Fruit fly (Drosophila melanogaster) whole organism, adult: ENCODE measurements around the gene mRpL40.
A peak's percentile ranks its signal among the peaks of the same experiment; 100 is the strongest.

ENCODE experiments used
- CG11617 ChIP-seq: fragments of 200-800 bp; sonication (Bioruptor generic); optimal IDR thresholded peaks from 2 replicates; lab custom pipeline; 2017; ENCODE audit warnings: mild to moderate bottlenecking, missing biosample characterization, missing genetic modification reagents, missing genetic modification characterization
- CG12768 ChIP-seq: fragments of 200-800 bp; sonication (Bioruptor generic); optimal IDR thresholded peaks from 2 replicates; lab custom pipeline; 2017; ENCODE audit warnings: missing biosample characterization, missing genetic modification characterization, mild to moderate bottlenecking, moderate library complexity, missing genetic modification reagents
- CG14711 ChIP-seq: fragments of 200-800 bp; sonication (Bioruptor generic); optimal IDR thresholded peaks from 2 replicates; lab custom pipeline; 2018; ENCODE audit warnings: missing biosample characterization, mild to moderate bottlenecking, missing genetic modification characterization, moderate library complexity
- CG1620 ChIP-seq: fragments of 200-800 bp; sonication (Bioruptor generic); optimal IDR thresholded peaks from 2 replicates; lab custom pipeline; 2016; ENCODE audit warnings: missing biosample characterization, missing genetic modification characterization
- CG33017 ChIP-seq: fragments of 200-800 bp; sonication (Bioruptor generic); optimal IDR thresholded peaks from 2 replicates; lab custom pipeline; 2018; ENCODE audit warnings: missing biosample characterization, mild to moderate bottlenecking, missing genetic modification characterization, moderate library complexity
- CG5204 ChIP-seq: fragments of 200-800 bp; sonication (Bioruptor generic); optimal IDR thresholded peaks from 2 replicates; lab custom pipeline; 2016; ENCODE audit warnings: missing biosample characterization, missing genetic modification characterization
- CG7101 ChIP-seq: fragments of 200-800 bp; sonication (Bioruptor generic); optimal IDR thresholded peaks from 2 replicates; lab custom pipeline; 2018; ENCODE audit warnings: missing biosample characterization, mild to moderate bottlenecking, missing genetic modification characterization, moderate library complexity
- Clk ChIP-seq: fragments of 200-800 bp; sonication (Bioruptor generic); optimal IDR thresholded peaks from 2 replicates; lab custom pipeline; 2017; ENCODE audit warnings: missing biosample characterization, missing genetic modification characterization
- Crg-1 ChIP-seq: fragments of 200-800 bp; sonication (Bioruptor generic); optimal IDR thresholded peaks from 2 replicates; lab custom pipeline; 2016; ENCODE audit warnings: missing biosample characterization, missing genetic modification characterization
- Hr96 ChIP-seq: fragments of 200-800 bp; sonication (Bioruptor generic); optimal IDR thresholded peaks from 2 replicates; lab custom pipeline; 2016; ENCODE audit warnings: missing biosample characterization, missing genetic modification characterization
- Mnt ChIP-seq: fragments of 200-800 bp; sonication (Bioruptor generic); optimal IDR thresholded peaks from 2 replicates; lab custom pipeline; 2016; ENCODE audit warnings: missing biosample characterization, mild to moderate bottlenecking, missing genetic modification characterization
- bab1 ChIP-seq: fragments of 200-800 bp; sonication (Bioruptor generic); optimal IDR thresholded peaks from 3 replicates; lab custom pipeline; 2019; ENCODE audit warnings: missing biosample characterization, mild to moderate bottlenecking, missing genetic modification characterization, moderate library complexity
- cic ChIP-seq: fragments of 200-800 bp; sonication (Bioruptor generic); optimal IDR thresholded peaks from 2 replicates; lab custom pipeline; 2017; ENCODE audit warnings: missing biosample characterization, mild to moderate bottlenecking, missing genetic modification characterization, moderate library complexity
- cnc ChIP-seq, 2 experiments: fragments of >200 bp; optimal IDR thresholded peaks; 2 replicates each; lab custom pipeline; 2017
- kay ChIP-seq: fragments of 200-800 bp; sonication (Bioruptor generic); peaks from one replicate; lab custom pipeline; 2016; ENCODE audit warnings: missing biosample characterization, missing genetic modification characterization, borderline replicate concordance
- ovo ChIP-seq: fragments of 200-800 bp; sonication (Bioruptor generic); optimal IDR thresholded peaks from 2 replicates; lab custom pipeline; 2016; ENCODE audit warnings: missing biosample characterization, missing genetic modification characterization
- pad ChIP-seq: fragments of 200-800 bp; sonication (Bioruptor generic); optimal IDR thresholded peaks from 3 replicates; lab custom pipeline; 2017; ENCODE audit warnings: missing biosample characterization, missing genetic modification characterization, mild to moderate bottlenecking, moderate library complexity, missing genetic modification reagents
- tj ChIP-seq: fragments of 200-800 bp; sonication (Bioruptor generic); optimal IDR thresholded peaks from 3 replicates; lab custom pipeline; 2017; ENCODE audit warnings: missing biosample characterization, mild to moderate bottlenecking, missing genetic modification characterization, moderate library complexity
- toe ChIP-seq: fragments of 200-800 bp; sonication (Bioruptor generic); optimal IDR thresholded peaks from 2 replicates; lab custom pipeline; 2016; ENCODE audit warnings: missing biosample characterization, missing genetic modification characterization

The mRpL40 gene

DNA sequence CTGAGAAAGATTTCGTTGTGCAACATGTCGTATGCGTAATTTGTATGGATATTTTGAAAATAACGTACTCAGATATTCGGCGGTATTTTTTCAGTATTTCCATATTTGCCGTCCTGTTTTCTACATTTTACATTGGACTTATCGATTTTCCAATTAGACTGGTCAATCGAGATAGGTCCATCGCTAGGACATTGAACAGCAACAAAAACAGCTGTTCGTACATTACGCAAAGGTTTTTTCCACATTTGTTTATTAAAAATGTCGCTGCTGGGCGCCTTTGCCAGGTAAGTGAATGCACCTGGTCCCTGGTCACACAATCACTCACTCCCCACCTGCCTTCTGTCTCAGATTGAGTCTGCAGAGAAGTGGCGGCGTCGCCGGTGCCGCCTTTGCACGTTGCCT lies at the start of gene mRpL40:
TSS of gene mRpL40 (plus strand) at position 186 of the 402 bp plus-strand sequence.
- TF ChIP-seq bab1 (peak; percentile 48), cic (no peak), Clk (no peak)

DNA sequence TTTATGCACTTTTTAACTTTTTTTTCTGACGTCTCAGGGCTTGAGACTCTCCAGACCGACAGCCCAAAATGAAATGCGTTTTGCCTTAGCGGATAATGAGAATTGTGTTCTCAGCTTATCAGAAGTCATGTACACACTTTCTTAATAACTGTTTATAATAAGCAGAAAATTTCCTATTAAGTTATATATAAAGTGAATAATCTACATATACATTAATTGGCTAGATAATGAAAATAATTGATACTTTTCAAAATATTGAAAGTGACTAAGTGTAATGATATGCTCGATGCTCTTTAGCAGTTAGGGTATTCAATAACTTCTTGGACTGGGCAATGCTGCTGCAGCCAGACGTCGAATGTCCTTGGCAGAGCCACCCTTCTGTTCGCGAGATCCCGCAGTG lies 45.8 kb upstream of the mRpL40 start:
- TF ChIP-seq cic (no peak), CG14711 (tag; lab: Kevin White, UChicago) (no peak), kay (no peak), CG5204 (GFP tag; lab: Kevin White, UChicago) (no peak), tj (no peak), pad (GFP tag; lab: Kevin White, UChicago) (no peak), bab1 (no peak), Hr96 (GFP tag; lab: Kevin White, UChicago) (no peak), cnc (optimal IDR thresholded peaks at IDR 0.05; lab: Kevin White, UChicago) (no peak), CG1620 (GFP tag; lab: Kevin White, UChicago) (no peak), Mnt (GFP tag; lab: Kevin White, UChicago) (no peak), CG33017 (no peak)

- TF ChIP-seq kay = no peak
- no peak for TF ChIP-seq CG11617 (GFP tag; lab: Kevin White, UChicago)
- no peak for TF ChIP-seq pad (GFP tag; lab: Kevin White, UChicago)
- no peak for TF ChIP-seq Mnt (GFP tag; lab: Kevin White, UChicago)
- no peak for TF ChIP-seq tj
- TF ChIP-seq CG5204 (GFP tag; lab: Kevin White, UChicago) = no peak
- no peak for TF ChIP-seq CG14711 (tag; lab: Kevin White, UChicago)
Observed at dm6 chr3R:11363577-11363976, 44.1 kb upstream of the mRpL40 start.

dm6 chr3R:11366315-11366714 lies 41.4 kb upstream of the mRpL40 start:
- TF ChIP-seq CG11617 (GFP tag; lab: Kevin White, UChicago) (no peak), CG14711 (tag; lab: Kevin White, UChicago) (no peak), Mnt (GFP tag; lab: Kevin White, UChicago) (no peak), Clk (no peak)

DNA sequence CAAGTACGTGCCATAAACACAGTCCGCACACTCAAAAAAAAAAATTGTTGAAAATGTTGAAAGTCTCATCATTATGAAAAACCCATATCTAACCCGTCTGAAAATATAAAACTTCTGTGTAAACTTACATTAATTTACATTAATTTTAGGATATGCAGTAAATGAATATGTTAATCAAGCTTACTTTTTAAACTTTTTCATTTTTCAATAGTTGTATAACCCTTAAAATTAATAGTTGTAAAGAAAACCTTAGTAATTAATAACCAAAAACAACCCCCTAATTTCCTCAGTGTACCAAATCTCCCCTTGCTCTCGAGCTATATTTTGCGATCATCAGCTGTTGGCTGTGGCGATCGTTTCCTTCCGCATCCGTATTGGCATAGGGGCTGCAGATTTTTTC lies 39.0 kb upstream of the mRpL40 start:
- TF ChIP-seq Hr96 (GFP tag; lab: Kevin White, UChicago) (no peak), bab1 (no peak), pad (GFP tag; lab: Kevin White, UChicago) (no peak), CG5204 (GFP tag; lab: Kevin White, UChicago) (no peak)

dm6 chr3R:11370333-11370732 lies 37.4 kb upstream of the mRpL40 start:
- no peak for TF ChIP-seq toe (GFP tag; lab: Kevin White, UChicago)
- no peak for TF ChIP-seq CG14711 (tag; lab: Kevin White, UChicago)
- TF ChIP-seq ovo (GFP tag; lab: Kevin White, UChicago) = no peak
- no peak for TF ChIP-seq kay
- TF ChIP-seq CG1620 (GFP tag; lab: Kevin White, UChicago) = no peak
- no peak for TF ChIP-seq CG11617 (GFP tag; lab: Kevin White, UChicago)
- no peak for TF ChIP-seq Clk
- no peak for TF ChIP-seq Crg-1
- TF ChIP-seq tj = no peak
- no peak for TF ChIP-seq cic
- no peak for TF ChIP-seq CG5204 (GFP tag; lab: Kevin White, UChicago)
- TF ChIP-seq CG7101 (tag; lab: Kevin White, UChicago) = no peak
- no peak for TF ChIP-seq cnc (optimal IDR thresholded peaks at IDR 0.05; lab: Kevin White, UChicago)
- TF ChIP-seq CG12768 (GFP tag; lab: Kevin White, UChicago) = no peak
- TF ChIP-seq bab1 = no peak

DNA sequence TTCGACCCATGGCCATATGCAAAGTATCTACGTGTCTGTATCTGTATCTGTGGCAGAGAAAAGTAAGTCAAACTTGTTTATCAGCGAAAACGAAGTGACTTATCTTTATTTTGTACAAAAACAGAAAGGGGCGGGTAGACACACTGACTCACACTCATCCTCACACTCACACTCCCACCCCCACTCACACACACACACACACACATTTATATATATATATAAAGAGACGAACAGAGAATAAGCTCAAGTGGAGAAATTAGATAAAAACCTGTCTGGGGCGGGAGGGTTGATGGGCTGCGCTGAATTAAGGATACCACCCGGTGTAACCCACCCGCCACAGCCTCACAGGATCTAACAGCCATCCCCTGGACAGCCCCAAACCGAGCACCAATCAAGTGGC lies 36.9 kb upstream of the mRpL40 start:
- TF ChIP-seq CG33017 (no peak), toe (GFP tag; lab: Kevin White, UChicago) (no peak), CG1620 (GFP tag; lab: Kevin White, UChicago) (no peak), CG12768 (GFP tag; lab: Kevin White, UChicago) (no peak), Crg-1 (no peak), Hr96 (GFP tag; lab: Kevin White, UChicago) (no peak), pad (GFP tag; lab: Kevin White, UChicago) (no peak), bab1 (no peak), cnc (optimal IDR thresholded peaks at IDR 0.05; lab: Kevin White, UChicago) (no peak), CG11617 (GFP tag; lab: Kevin White, UChicago) (no peak), Mnt (GFP tag; lab: Kevin White, UChicago) (no peak), tj (no peak), kay (no peak)

dm6 chr3R:11372053-11373016 lies 35.4 kb upstream of the mRpL40 start:
- no peak for TF ChIP-seq Crg-1
- peak; percentile 79 for TF ChIP-seq pad (GFP tag; lab: Kevin White, UChicago)
